Worm (Caenorhabditis elegans): ENCODE data around the gene F38H4.4.

The F38H4.4 gene

ce11 chrIV:11820067-11820913 is 27.8 kb upstream of the F38H4.4 start (continued):
- TF ChIP-seq ceh-28 (tag; optimal IDR thresholded peaks at IDR 0.05): no peak
- TF ChIP-seq aha-1 (tag): peak; percentile 54
- TF ChIP-seq saeg-2 (GFP tag; IDR thresholded peaks at IDR 0.05): 0 out of 2 replicates have a peak, but pooled peaks have one; percentile 18
- TF ChIP-seq ama-1 (optimal IDR thresholded peaks at IDR 0.05): peak; percentile 82
- peak; percentile 11 for TF ChIP-seq hlh-11 (tag; optimal IDR thresholded peaks at IDR 0.05)
- TF ChIP-seq duxl-1 (tag; optimal IDR thresholded peaks at IDR 0.05; ENCODE audit: poor library complexity): peak; percentile 30
- TF ChIP-seq lin-1 (GFP tag; IDR thresholded peaks at IDR 0.05): peak; percentile 33; the same call in 1 of the 2 replicates
- TF ChIP-seq ztf-11 (tag; optimal IDR thresholded peaks at IDR 0.05): no peak
- TF ChIP-seq unc-130 (GFP tag; optimal IDR thresholded peaks at IDR 0.05): peak; percentile 3
- no peak for TF ChIP-seq unc-62 (GFP tag; optimal IDR thresholded peaks at IDR 0.05 in 1 of 2)
- TF ChIP-seq unc-62 (tag; optimal IDR thresholded peaks at IDR 0.05): no peak
- TF ChIP-seq mep-1 (tag; optimal IDR thresholded peaks at IDR 0.05): no peak
- TF ChIP-seq R02D3.7 (tag; optimal IDR thresholded peaks at IDR 0.05): no peak
- peak; percentile 42 for TF ChIP-seq rbr-2 (tag; optimal IDR thresholded peaks at IDR 0.05)
- TF ChIP-seq nhr-76 (tag; optimal IDR thresholded peaks at IDR 0.05): no peak
- peak; percentile 20 for TF ChIP-seq dve-1 (tag; optimal IDR thresholded peaks at IDR 0.05; ENCODE audit: insufficient read depth)
- no peak for TF ChIP-seq unc-39 (tag; optimal IDR thresholded peaks at IDR 0.05)
- no peak for TF ChIP-seq nhr-77 (tag; optimal IDR thresholded peaks at IDR 0.05)

ce11 chrIV:11821591-11822361 is 26.3 kb upstream of the F38H4.4 start, which contains the start of the genes par-5 and M117.3:
Gene par-5 (minus strand): TSS chrIV:11821924.
Gene M117.3 (plus strand): TSS chrIV:11822206.
- TF ChIP-seq ctbp-1 (GFP tag; IDR thresholded peaks at IDR 0.05) (peak; percentile 95), nhr-28 (tag; optimal IDR thresholded peaks at IDR 0.05) (peak; percentile 83), ceh-20 (GFP tag; IDR thresholded peaks at IDR 0.05) (peak; percentile 76), ces-1 (GFP tag; optimal IDR thresholded peaks at IDR 0.05) (peak; percentile 10), F44E2.7 (GFP tag; IDR thresholded peaks at IDR 0.05) (peak; percentile 71; the same call in 1 of the 2 replicates), mes-2 (tag; optimal IDR thresholded peaks at IDR 0.05; ENCODE audit: poor library complexity, severe bottlenecking) (peak; percentile 63), Y105C5A.15 (GFP tag; IDR thresholded peaks at IDR 0.05) (no peak), ceh-28 (tag; optimal IDR thresholded peaks at IDR 0.05) (peak; percentile 68), zfp-3 (GFP tag; conservative IDR thresholded peaks at IDR 0.05) (0 out of 2 replicates have a peak, but pooled peaks have one; percentile 38), aha-1 (tag) (peak; percentile 87), lsy-2 (tag; optimal IDR thresholded peaks at IDR 0.05) (peak in 1 of 2 experiments; percentile 80), lin-29 (GFP tag; IDR thresholded peaks at IDR 0.05) (0 out of 2 replicates have a peak, but pooled peaks have one; percentile 7), F37D6.2 (tag; optimal IDR thresholded peaks at IDR 0.05) (peak; percentile 43), madf-9 (GFP tag; conservative IDR thresholded peaks at IDR 0.05) (no peak; the same call in 1 of the 2 replicates), Y48G9A.11 (GFP tag; IDR thresholded peaks at IDR 0.05) (no peak), mxl-2 (GFP tag; conservative IDR thresholded peaks at IDR 0.05) (peak; percentile 10; the same call in 1 of the 2 replicates), jun-1 (tag; optimal IDR thresholded peaks at IDR 0.05) (peak; percentile 3), set-16 (GFP tag; IDR thresholded peaks at IDR 0.05) (peak; percentile 65), duxl-1 (tag; optimal IDR thresholded peaks at IDR 0.05; ENCODE audit: poor library complexity) (no peak), php-3 (GFP tag; IDR thresholded peaks at IDR 0.05) (0 out of 2 replicates have a peak, but pooled peaks have one; percentile 6), T20F7.1 (GFP tag; optimal IDR thresholded peaks at IDR 0.05) (peak; percentile 65), egl-43 (GFP tag; IDR thresholded peaks at IDR 0.05) (peak; percentile 82), fkh-10 (GFP tag; optimal IDR thresholded peaks at IDR 0.05) (peak; percentile 68), nhr-102 (tag; optimal IDR thresholded peaks at IDR 0.05) (peak; percentile 29), hmg-1.1 (GFP tag; IDR thresholded peaks at IDR 0.05) (peak; percentile 81), snpc-1.2 (GFP tag; IDR thresholded peaks at IDR 0.05) (peak; percentile 59; the same call in 1 of the 2 replicates), nhr-42 (GFP tag; IDR thresholded peaks at IDR 0.05) (no peak), attf-4 (tag; optimal IDR thresholded peaks at IDR 0.05) (no peak), rbr-2 (tag; optimal IDR thresholded peaks at IDR 0.05) (peak; percentile 67), mdl-1 (tag; optimal IDR thresholded peaks at IDR 0.05) (peak; percentile 54 to 94), hlh-11 (tag; optimal IDR thresholded peaks at IDR 0.05) (peak; percentile 92), lin-15B (tag; optimal IDR thresholded peaks at IDR 0.05) (no peak), dve-1 (tag; optimal IDR thresholded peaks at IDR 0.05; ENCODE audit: insufficient read depth) (peak; percentile 90)

Data from whole organism, L4 larva.